Worm (Caenorhabditis elegans): ENCODE data around the gene msp-40.
"Not testable (repeated sequence)": the region's sequence is repeated elsewhere in the genome, so short reads cannot be mapped to it uniquely, and the experiment has no call there.

DNA sequence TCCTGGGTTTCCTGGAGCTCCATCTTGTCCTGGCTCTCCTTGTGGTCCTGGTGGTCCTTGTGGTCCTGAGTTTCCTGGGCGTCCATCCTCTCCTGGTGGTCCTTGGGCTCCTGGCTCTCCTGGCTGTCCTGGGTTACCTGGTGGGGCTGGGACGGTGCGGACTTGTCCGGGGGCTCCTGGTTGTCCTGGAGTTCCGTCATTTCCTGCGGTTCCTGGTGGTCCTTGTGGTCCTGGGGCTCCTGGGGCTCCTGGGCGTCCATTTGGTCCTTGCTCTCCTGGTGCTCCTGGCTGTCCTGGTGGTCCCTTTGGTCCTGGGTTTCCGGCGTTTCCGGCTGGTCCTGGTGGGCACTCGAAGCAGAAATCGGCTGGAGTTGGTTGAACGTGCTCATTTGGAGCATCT lies 47.1 kb downstream of the msp-40 start:
- TF ChIP-seq med-1 (GFP tag; optimal IDR thresholded peaks at IDR 0.05; ENCODE audit: insufficient read depth); flt-1 (GFP tag; IDR thresholded peaks at IDR 0.05); T22C8.4 (GFP tag; IDR thresholded peaks at IDR 0.05); ztf-23 (GFP tag; IDR thresholded peaks at IDR 0.05); ztf-29 (GFP tag; IDR thresholded peaks at IDR 0.05): not testable (repeated sequence)
- 0 out of 2 replicates have a peak, but pooled peaks have one; percentile 9 for TF ChIP-seq ref-1 (GFP tag; conservative IDR thresholded peaks at IDR 0.05)
